Worm (Caenorhabditis elegans) whole organism, L1 larva: ENCODE measurements around the gene B0281.5.

ENCODE experiments used
- alr-1 ChIP-seq: fragments of 200-800 bp; sonication (Bioruptor generic); optimal IDR thresholded peaks from 2 replicates; lab custom pipeline; 2018; ENCODE audit warnings: borderline replicate concordance, mild to moderate bottlenecking, missing genetic modification characterization, missing compliant biosample characterization
- ama-1 ChIP-seq: fragments of 150-350 bp; optimal IDR thresholded peaks from 2 replicates; lab custom pipeline; 2014
- nhr-237 ChIP-seq: fragments of 150-350 bp; optimal IDR thresholded peaks from 2 replicates; lab custom pipeline; 2014; ENCODE audit warnings: missing biosample characterization, missing genetic modification characterization
- snpc-4 ChIP-seq: fragments of 150-350 bp; optimal IDR thresholded peaks from 2 replicates; lab custom pipeline; 2014; ENCODE audit warnings: missing biosample characterization, missing genetic modification characterization

- TF ChIP-seq alr-1 (tag; lab: Kevin White, UChicago) (no peak), snpc-4 (tag; lab: Kevin White, UChicago) (no peak), nhr-237 (tag; lab: Kevin White, UChicago) (no peak), ama-1 (no peak)
Observed at ce11 chrII:2335572-2335971, 34.8 kb upstream of the B0281.5 start, which contains the start of gene F43C11.7.
